Fruit fly (Drosophila melanogaster) whole organism, embryonic: ENCODE data around the gene CG31897.

Experiments
- B-H2 ChIP-seq: fragments of 200-800 bp; sonication (Bioruptor generic); optimal IDR thresholded peaks from 2 replicates; lab custom pipeline; 2018; ENCODE audit warnings: missing biosample characterization, mild to moderate bottlenecking, missing genetic modification characterization
- BEAF-32 ChIP-seq: fragments of 200-800 bp; sonication (Bioruptor generic); optimal IDR thresholded peaks from 3 replicates; lab custom pipeline; 2017; ENCODE audit warnings: missing biosample characterization, missing genetic modification characterization, mild to moderate bottlenecking, moderate library complexity, missing genetic modification reagents
- Blimp-1 ChIP-seq: fragments of 200-800 bp; sonication (Bioruptor generic); optimal IDR thresholded peaks from 3 replicates; lab custom pipeline; 2018; ENCODE audit warnings: missing biosample characterization, missing genetic modification characterization, mild to moderate bottlenecking, moderate library complexity, missing genetic modification reagents
- Bteb2 ChIP-seq: fragments of 200-800 bp; sonication (Bioruptor generic); optimal IDR thresholded peaks from 2 replicates; lab custom pipeline; 2016; ENCODE audit warnings: missing biosample characterization, missing genetic modification characterization
- CG10267 ChIP-seq: fragments of 200-800 bp; sonication (Bioruptor generic); optimal IDR thresholded peaks from 2 replicates; lab custom pipeline; 2018; ENCODE audit warnings: missing biosample characterization, mild to moderate bottlenecking, missing genetic modification characterization, moderate library complexity
- CG11247 ChIP-seq: fragments of 200-800 bp; sonication (Bioruptor generic); IDR thresholded peaks from 2 replicates; pipeline ENCODE4 v1.3.6; 2022; ENCODE audit warnings: missing biosample characterization, missing genetic modification characterization
- CG12155 ChIP-seq: fragments of 200-800 bp; sonication (Bioruptor generic); optimal IDR thresholded peaks from 3 replicates; lab custom pipeline; 2016; ENCODE audit warnings: missing biosample characterization, missing genetic modification characterization
- CG12659 ChIP-seq: fragments of 200-800 bp; sonication (Bioruptor generic); optimal IDR thresholded peaks from 3 replicates; lab custom pipeline; 2017; ENCODE audit warnings: mild to moderate bottlenecking, missing biosample characterization, missing genetic modification reagents, missing genetic modification characterization
- CG13775 ChIP-seq: fragments of 200-800 bp; sonication (Bioruptor generic); optimal IDR thresholded peaks from 3 replicates; lab custom pipeline; 2017; ENCODE audit warnings: missing biosample characterization, mild to moderate bottlenecking, missing genetic modification characterization
- CG14710 ChIP-seq: fragments of 200-800 bp; sonication (Bioruptor generic); optimal IDR thresholded peaks from 3 replicates; lab custom pipeline; 2019; ENCODE audit warnings: missing biosample characterization, mild to moderate bottlenecking, missing genetic modification characterization, moderate library complexity
- CG16815 ChIP-seq: fragments of 200-800 bp; sonication (Bioruptor generic); optimal IDR thresholded peaks from 3 replicates; lab custom pipeline; 2017; ENCODE audit warnings: missing biosample characterization, mild to moderate bottlenecking, missing genetic modification characterization
- CG17361 ChIP-seq: fragments of 200-800 bp; sonication (Bioruptor generic); IDR thresholded peaks from 3 replicates; pipeline ENCODE4 v1.3.6; 2022; ENCODE audit warnings: missing biosample characterization, missing genetic modification characterization
- CG17385 ChIP-seq: fragments of 200-800 bp; sonication (Bioruptor generic); optimal IDR thresholded peaks from 3 replicates; lab custom pipeline; 2018; ENCODE audit warnings: missing biosample characterization, mild to moderate bottlenecking, missing genetic modification characterization
- CG30020 ChIP-seq: fragments of 200-800 bp; optimal IDR thresholded peaks from 2 replicates; lab custom pipeline; 2019; ENCODE audit warnings: missing biosample characterization, mild to moderate bottlenecking, missing genetic modification characterization, moderate library complexity
- CG30403 ChIP-seq: fragments of 200-800 bp; sonication (Bioruptor generic); optimal IDR thresholded peaks from 3 replicates; lab custom pipeline; 2016; ENCODE audit warnings: missing biosample characterization, missing genetic modification characterization
- CG33557 ChIP-seq: fragments of 200-800 bp; sonication (Bioruptor generic); optimal IDR thresholded peaks from 2 replicates; lab custom pipeline; 2019; ENCODE audit warnings: missing biosample characterization, mild to moderate bottlenecking, missing genetic modification characterization, moderate library complexity
- CG4730 ChIP-seq: fragments of 200-800 bp; sonication (Bioruptor generic); IDR thresholded peaks from 2 replicates; pipeline ENCODE4 v1.3.6; 2022; ENCODE audit warnings: missing biosample characterization, missing genetic modification characterization
- CG8924 ChIP-seq: fragments of 200-800 bp; optimal IDR thresholded peaks from 3 replicates; lab custom pipeline; 2019; ENCODE audit warnings: missing biosample characterization, mild to moderate bottlenecking, missing genetic modification characterization, moderate library complexity
- CG9215 ChIP-seq: fragments of 200-800 bp; sonication (Bioruptor generic); IDR thresholded peaks from 2 replicates; pipeline ENCODE4 v1.3.6; 2022; ENCODE audit warnings: missing biosample characterization, missing genetic modification characterization
- CG9727 ChIP-seq: fragments of 200-800 bp; sonication (Bioruptor generic); optimal IDR thresholded peaks from 3 replicates; lab custom pipeline; 2017; ENCODE audit warnings: missing biosample characterization, mild to moderate bottlenecking, missing genetic modification characterization
- CG9797 ChIP-seq: fragments of 200-800 bp; sonication (Bioruptor generic); optimal IDR thresholded peaks from 3 replicates; lab custom pipeline; 2018; ENCODE audit warnings: missing biosample characterization, mild to moderate bottlenecking, missing genetic modification characterization
- CG9817 ChIP-seq: fragments of 200-800 bp; sonication (Bioruptor generic); optimal IDR thresholded peaks from 2 replicates; lab custom pipeline; 2018; ENCODE audit warnings: missing biosample characterization, mild to moderate bottlenecking, missing genetic modification characterization, moderate library complexity
- Dip3 ChIP-seq: fragments of 200-800 bp; sonication (Bioruptor generic); optimal IDR thresholded peaks from 3 replicates; lab custom pipeline; 2016; ENCODE audit warnings: missing biosample characterization, missing genetic modification characterization
- HLHmδ ChIP-seq: fragments of 200-800 bp; sonication (Bioruptor generic); optimal IDR thresholded peaks from 2 replicates; lab custom pipeline; 2018; ENCODE audit warnings: missing biosample characterization, mild to moderate bottlenecking, missing genetic modification characterization, moderate library complexity
- Hmx ChIP-seq: fragments of 200-800 bp; sonication (Bioruptor generic); optimal IDR thresholded peaks from 2 replicates; lab custom pipeline; 2016; ENCODE audit warnings: missing biosample characterization, missing genetic modification characterization
- Hr3 ChIP-seq: fragments of 200-800 bp; sonication (Bioruptor generic); optimal IDR thresholded peaks from 3 replicates; lab custom pipeline; 2016; ENCODE audit warnings: missing biosample characterization, missing genetic modification characterization
- MESR4 ChIP-seq: fragments of 200-800 bp; sonication (Bioruptor generic); optimal IDR thresholded peaks from 2 replicates; lab custom pipeline; 2018; ENCODE audit warnings: missing biosample characterization, mild to moderate bottlenecking, missing genetic modification characterization, moderate library complexity
- Myb ChIP-seq: fragments of 200-800 bp; sonication (Bioruptor generic); optimal IDR thresholded peaks from 2 replicates; lab custom pipeline; 2016; ENCODE audit warnings: missing biosample characterization, missing genetic modification characterization
- Sox100B ChIP-seq: fragments of 200-800 bp; sonication (Bioruptor generic); optimal IDR thresholded peaks from 3 replicates; lab custom pipeline; 2018; ENCODE audit warnings: missing biosample characterization, mild to moderate bottlenecking, missing genetic modification characterization
- aop ChIP-seq: fragments of 200-800 bp; sonication (Bioruptor generic); IDR thresholded peaks from 2 replicates; pipeline ENCODE4 v1.3.6; 2022; ENCODE audit warnings: missing biosample characterization, missing genetic modification characterization
- az2 ChIP-seq: fragments of 200-800 bp; sonication (Bioruptor generic); optimal IDR thresholded peaks from 3 replicates; lab custom pipeline; 2016; ENCODE audit warnings: missing biosample characterization, missing genetic modification characterization
- dpn ChIP-seq, 2 experiments: fragments of 200-800 bp; sonication (Bioruptor generic); optimal IDR thresholded peaks; 3 replicates each; lab custom pipeline; 2016; ENCODE audit warnings: missing biosample characterization in 2 of 2, missing genetic modification characterization in 2 of 2
- fru ChIP-seq: fragments of >200 bp; optimal IDR thresholded peaks from 2 replicates; lab custom pipeline; 2017
- gfzf ChIP-seq: fragments of 200-800 bp; sonication (Bioruptor generic); optimal IDR thresholded peaks from 2 replicates; lab custom pipeline; 2016; ENCODE audit warnings: missing biosample characterization, mild to moderate bottlenecking, missing genetic modification characterization, moderate library complexity
- gsb-n ChIP-seq: fragments of 200-800 bp; sonication (Bioruptor generic); optimal IDR thresholded peaks from 3 replicates; lab custom pipeline; 2018; ENCODE audit warnings: missing biosample characterization, mild to moderate bottlenecking, missing genetic modification characterization
- her ChIP-seq: fragments of 200-800 bp; sonication (Bioruptor generic); optimal IDR thresholded peaks from 2 replicates; lab custom pipeline; 2016; ENCODE audit warnings: missing biosample characterization, missing genetic modification characterization
- ind ChIP-seq: fragments of 200-800 bp; sonication (Bioruptor generic); optimal IDR thresholded peaks from 3 replicates; lab custom pipeline; 2016; ENCODE audit warnings: missing biosample characterization, missing genetic modification characterization
- lola ChIP-seq, 3 experiments: fragments of >200 bp in 2 of 3; fragments of 200-800 bp in 1 of 3; sonication (Bioruptor generic) in 1 of 3; optimal IDR thresholded peaks; 2 replicates each; lab custom pipeline; 2017 to 2019; ENCODE audit warnings: missing biosample characterization in 3 of 3, missing genetic modification characterization in 3 of 3, mild to moderate bottlenecking in 1 of 3, moderate library complexity in 1 of 3
- mirr ChIP-seq: fragments of 200-800 bp; sonication (Bioruptor generic); optimal IDR thresholded peaks from 3 replicates; lab custom pipeline; 2018; ENCODE audit warnings: missing biosample characterization, mild to moderate bottlenecking, missing genetic modification characterization
- nau ChIP-seq: fragments of 200-800 bp; sonication (Bioruptor generic); optimal IDR thresholded peaks from 3 replicates; lab custom pipeline; 2017; ENCODE audit warnings: missing biosample characterization, mild to moderate bottlenecking, missing genetic modification characterization, missing genetic modification reagents
- pan ChIP-seq, 4 experiments: fragments of >200 bp in 3 of 4; fragments of 200-800 bp in 1 of 4; sonication (Bioruptor generic) in 1 of 4; optimal IDR thresholded peaks in 3 of 4; IDR thresholded peaks in 1 of 4; 2 replicates each; pipeline versions ENCODE4 v1.3.6 to Lab custom; 2017 to 2022; ENCODE audit warnings: missing biosample characterization in 2 of 4, missing genetic modification characterization in 2 of 4, mixed read lengths in 1 of 4
- phol ChIP-seq: fragments of 200-800 bp; sonication (Bioruptor generic); optimal IDR thresholded peaks from 3 replicates; lab custom pipeline; 2018; ENCODE audit warnings: missing biosample characterization, mild to moderate bottlenecking, missing genetic modification characterization, moderate library complexity
- row ChIP-seq: fragments of 200-800 bp; sonication (Bioruptor generic); IDR thresholded peaks from 3 replicates; pipeline ENCODE4 v1.3.6; 2022; ENCODE audit warnings: missing biosample characterization, missing genetic modification characterization
- sug ChIP-seq: fragments of 200-800 bp; optimal IDR thresholded peaks from 2 replicates; lab custom pipeline; 2019; ENCODE audit warnings: missing biosample characterization, mild to moderate bottlenecking, missing genetic modification characterization, moderate library complexity
- tap ChIP-seq: fragments of 200-800 bp; optimal IDR thresholded peaks from 3 replicates; lab custom pipeline; 2019; ENCODE audit warnings: missing biosample characterization, mild to moderate bottlenecking, missing genetic modification characterization, moderate library complexity
- tio ChIP-seq: fragments of 200-800 bp; sonication (Bioruptor generic); optimal IDR thresholded peaks from 2 replicates; lab custom pipeline; 2017; ENCODE audit warnings: missing biosample characterization, missing genetic modification characterization, inconsistent platforms
- z ChIP-seq: fragments of 200-800 bp; sonication (Bioruptor generic); IDR thresholded peaks from 3 replicates; pipeline ENCODE4 v1.3.6; 2022; ENCODE audit warnings: missing biosample characterization, missing genetic modification characterization

CG31897 gene

dm6 chr2L:8414887-8415883 lies 27.1 kb upstream of the CG31897 start, which contains the start of the genes CG13398 and Akap200 (continued):
- peak; percentile 17 for TF ChIP-seq az2
- no peak for TF ChIP-seq CG4730 (GFP tag; lab: Robert Waterston, UW)
- TF ChIP-seq CG9215, result 0 out of 2 replicates have a peak, but pooled peaks have one; percentile 30
- TF ChIP-seq CG17361 (GFP tag; lab: Robert Waterston, UW), result peak; percentile 76
- TF ChIP-seq CG9727 (GFP tag; lab: Kevin White, UChicago), result peak; percentile 38
- TF ChIP-seq CG9797 (GFP tag; lab: Kevin White, UChicago), result peak; percentile 64
- peak; percentile 52 for TF ChIP-seq tio (GFP tag; lab: Kevin White, UChicago)
- peak in 1 of 2 experiments; percentile 9 for TF ChIP-seq dpn (GFP tag; optimal IDR thresholded peaks at IDR 0.05; lab: Kevin White, UChicago)
- TF ChIP-seq CG8924, result peak; percentile 46
- TF ChIP-seq CG12659 (GFP tag; lab: Kevin White, UChicago), result peak; percentile 55
- peak; percentile 16 for TF ChIP-seq BEAF-32 (GFP tag; lab: Kevin White, UChicago)
- TF ChIP-seq aop (GFP tag; lab: Robert Waterston, UW), result no peak
- peak; percentile 66 for TF ChIP-seq CG14710
- no peak for TF ChIP-seq tap (tag; lab: Kevin White, UChicago)
- peak; percentile 33 for TF ChIP-seq CG16815 (GFP tag; lab: Kevin White, UChicago)
- peak; percentile 33 for TF ChIP-seq CG9817 (tag; lab: Kevin White, UChicago)
- no peak for TF ChIP-seq fru (lab: Kevin White, UChicago)
- TF ChIP-seq CG30403, result peak; percentile 50
- TF ChIP-seq Sox100B (GFP tag; lab: Kevin White, UChicago), result peak; percentile 44
- TF ChIP-seq CG30020 (tag; lab: Kevin White, UChicago), result peak; percentile 31
- peak; percentile 80 for TF ChIP-seq gfzf (GFP tag; lab: Kevin White, UChicago)
- TF ChIP-seq CG13775, result peak; percentile 59
- no peak for TF ChIP-seq mirr
- no peak for TF ChIP-seq pan (optimal IDR thresholded peaks at IDR 0.05; lab: Kevin White, UChicago)
- TF ChIP-seq pan (GFP tag; optimal IDR thresholded peaks at IDR 0.05 in 1 of 2, IDR thresholded peaks at IDR 0.05 in 1 of 2), result peak in 1 of 2 experiments; percentile 16
- peak; percentile 92 for TF ChIP-seq MESR4 (GFP tag; lab: Kevin White, UChicago)
- no peak for TF ChIP-seq ind (GFP tag; lab: Kevin White, UChicago)
- TF ChIP-seq CG17385 (GFP tag; lab: Kevin White, UChicago), result peak; percentile 23
- peak; percentile 30 for TF ChIP-seq Hr3 (GFP tag; lab: Kevin White, UChicago)
- TF ChIP-seq lola (GFP tag; optimal IDR thresholded peaks at IDR 0.05; lab: Kevin White, UChicago), result peak in 1 of 3 experiments; percentile 50
- peak; percentile 81 for TF ChIP-seq Myb (GFP tag; lab: Kevin White, UChicago)
- TF ChIP-seq HLHmδ (GFP tag; lab: Kevin White, UChicago), result peak; percentile 67
- TF ChIP-seq Bteb2 (GFP tag; lab: Kevin White, UChicago), result no peak
- TF ChIP-seq z (GFP tag; lab: Robert Waterston, UW), result no peak
- TF ChIP-seq B-H2 (GFP tag; lab: Kevin White, UChicago), result peak; percentile 29
- TF ChIP-seq row (GFP tag; lab: Robert Waterston, UW), result peak; percentile 71
- TF ChIP-seq sug (tag; lab: Kevin White, UChicago), result peak; percentile 14
- peak; percentile 6 for TF ChIP-seq CG33557 (GFP tag; lab: Kevin White, UChicago)
- peak; percentile 1 for TF ChIP-seq Blimp-1 (GFP tag; lab: Kevin White, UChicago)
- TF ChIP-seq CG12155 (GFP tag; lab: Kevin White, UChicago), result peak; percentile 37
- peak; percentile 94 for TF ChIP-seq phol
- peak; percentile 47 for TF ChIP-seq CG10267 (tag; lab: Kevin White, UChicago)
- TF ChIP-seq gsb-n (tag; lab: Kevin White, UChicago), result peak; percentile 11
- no peak for TF ChIP-seq Dip3
- TF ChIP-seq nau (GFP tag; lab: Kevin White, UChicago), result no peak
- 0 out of 2 replicates have a peak, but pooled peaks have one; percentile 10 for TF ChIP-seq CG11247 (GFP tag; lab: Robert Waterston, UW)
- TF ChIP-seq her, result peak; percentile 99
- TF ChIP-seq Hmx (GFP tag; lab: Kevin White, UChicago), result no peak
